Fruit fly (Drosophila melanogaster): ENCODE measurements around the gene CheA7a.

The CheA7a gene

dm6 chrX:7349963-7350362, 28.0 kb upstream of the CheA7a start:
- TF ChIP-seq pdm3 (GFP tag; optimal IDR thresholded peaks at IDR 0.05) (no peak), Sox15 (GFP tag; optimal IDR thresholded peaks at IDR 0.05) (no peak), Smox (GFP tag; optimal IDR thresholded peaks at IDR 0.05) (no peak), Hr38 (GFP tag; optimal IDR thresholded peaks at IDR 0.05) (no peak), vri (GFP tag; optimal IDR thresholded peaks at IDR 0.05) (no peak)

dm6 chrX:7358496-7358895, 19.4 kb upstream of the CheA7a start, which contains the start of gene CG1999:
Gene CG1999 (plus strand): TSS chrX:7358796.
- TF ChIP-seq CG7368 (GFP tag; optimal IDR thresholded peaks at IDR 0.05) = no peak
- TF ChIP-seq CG6276 (GFP tag; optimal IDR thresholded peaks at IDR 0.05) = no peak
- TF ChIP-seq fkh (GFP tag; optimal IDR thresholded peaks at IDR 0.05) = no peak
- no peak for TF ChIP-seq CG8119 (GFP tag; IDR thresholded peaks at IDR 0.05)
- no peak for TF ChIP-seq Sox15 (GFP tag; optimal IDR thresholded peaks at IDR 0.05)
- no peak for TF ChIP-seq svp (GFP tag)
- TF ChIP-seq CG6792 (GFP tag; optimal IDR thresholded peaks at IDR 0.05) = no peak
- no peak for TF ChIP-seq Smox (GFP tag; optimal IDR thresholded peaks at IDR 0.05)
- no peak for TF ChIP-seq Sox14 (GFP tag; optimal IDR thresholded peaks at IDR 0.05)
- no peak for TF ChIP-seq CG6808 (GFP tag; optimal IDR thresholded peaks at IDR 0.05)
- TF ChIP-seq Ets21C (GFP tag; optimal IDR thresholded peaks at IDR 0.05) = no peak
- no peak for TF ChIP-seq eg (GFP tag; IDR thresholded peaks at IDR 0.05)
- TF ChIP-seq CG9139 (GFP tag; optimal IDR thresholded peaks at IDR 0.05) = no peak

- no peak for TF ChIP-seq Sox14 (GFP tag; optimal IDR thresholded peaks at IDR 0.05)
- TF ChIP-seq CG34406 (GFP tag; optimal IDR thresholded peaks at IDR 0.05) = no peak
- no peak for TF ChIP-seq Hr39 (GFP tag; optimal IDR thresholded peaks at IDR 0.05)
- no peak for TF ChIP-seq OdsH (GFP tag; optimal IDR thresholded peaks at IDR 0.05)
- TF ChIP-seq spab (GFP tag; optimal IDR thresholded peaks at IDR 0.05) = no peak
- no peak for TF ChIP-seq CG32006 (GFP tag; optimal IDR thresholded peaks at IDR 0.05)
- TF ChIP-seq Ets96B (tag; optimal IDR thresholded peaks at IDR 0.05) = no peak
- TF ChIP-seq achi (GFP tag; optimal IDR thresholded peaks at IDR 0.05) = no peak
- TF ChIP-seq CG4318 (GFP tag; optimal IDR thresholded peaks at IDR 0.05) = no peak
- TF ChIP-seq vri (GFP tag; optimal IDR thresholded peaks at IDR 0.05) = no peak
- no peak for TF ChIP-seq Gug (GFP tag; IDR thresholded peaks at IDR 0.05)
- TF ChIP-seq dsx (GFP tag; optimal IDR thresholded peaks at IDR 0.05; ENCODE audit: poor library complexity, severe bottlenecking) = no peak
- TF ChIP-seq CG16779 (tag; optimal IDR thresholded peaks at IDR 0.05) = no peak
Measured at dm6 chrX:7368361-7368760, 9.6 kb upstream of the CheA7a start.

- TF ChIP-seq Smox (GFP tag; optimal IDR thresholded peaks at IDR 0.05) = peak; percentile 4
- no peak for TF ChIP-seq CG6276 (GFP tag; optimal IDR thresholded peaks at IDR 0.05)
- no peak for TF ChIP-seq CG34406 (GFP tag; optimal IDR thresholded peaks at IDR 0.05)
- TF ChIP-seq CG8119 (GFP tag; IDR thresholded peaks at IDR 0.05) = no peak
- no peak for TF ChIP-seq Lpt (GFP tag; optimal IDR thresholded peaks at IDR 0.05)
- no peak for TF ChIP-seq CG16779 (tag; optimal IDR thresholded peaks at IDR 0.05)
- peak; percentile 23 for TF ChIP-seq CG10631 (GFP tag; optimal IDR thresholded peaks at IDR 0.05)
- no peak for TF ChIP-seq CG9139 (GFP tag; optimal IDR thresholded peaks at IDR 0.05)
- TF ChIP-seq spab (GFP tag; optimal IDR thresholded peaks at IDR 0.05) = no peak
- peak; percentile 5 for TF ChIP-seq pdm3 (GFP tag; optimal IDR thresholded peaks at IDR 0.05)
- TF ChIP-seq OdsH (GFP tag; optimal IDR thresholded peaks at IDR 0.05) = peak; percentile 13
- peak; percentile 23 for TF ChIP-seq Ets96B (tag; optimal IDR thresholded peaks at IDR 0.05)
- TF ChIP-seq dsx (GFP tag; optimal IDR thresholded peaks at IDR 0.05; ENCODE audit: poor library complexity, severe bottlenecking) = no peak
- TF ChIP-seq topi (GFP tag; optimal IDR thresholded peaks at IDR 0.05) = peak; percentile 14
- TF ChIP-seq Met (GFP tag; optimal IDR thresholded peaks at IDR 0.05) = no peak
- peak; percentile 10 for TF ChIP-seq Hr39 (GFP tag; optimal IDR thresholded peaks at IDR 0.05)
- TF ChIP-seq CG8632 (GFP tag; optimal IDR thresholded peaks at IDR 0.05) = no peak
- peak; percentile 60 for TF ChIP-seq Eip78C (GFP tag)
- no peak for TF ChIP-seq cyc (GFP tag; optimal IDR thresholded peaks at IDR 0.05)
- peak in 1 of 2 experiments; percentile 3 for TF ChIP-seq ss (GFP tag; optimal IDR thresholded peaks at IDR 0.05)
Measured at dm6 chrX:7372475-7372874, 5.5 kb upstream of the CheA7a start.
